Worm (Caenorhabditis elegans): ENCODE data around the gene lnp-1.

lnp-1 gene

ce11 chrX:4606389-4606880, 17.9 kb downstream of the lnp-1 start (continued):
- TF ChIP-seq lin-1 (GFP tag; IDR thresholded peaks at IDR 0.05), result peak; percentile 70; the same call in 1 of the 2 replicates
- TF ChIP-seq snpc-1.2 (GFP tag; IDR thresholded peaks at IDR 0.05), result peak; percentile 62; the same call in 1 of the 2 replicates
- TF ChIP-seq hif-1 (tag; optimal IDR thresholded peaks at IDR 0.05), result peak in 1 of 2 experiments; percentile 80
- TF ChIP-seq saeg-2 (GFP tag; IDR thresholded peaks at IDR 0.05), result peak; percentile 92
- TF ChIP-seq vab-7 (GFP tag; IDR thresholded peaks at IDR 0.05), result peak; percentile 66
- peak; percentile 84 for TF ChIP-seq arid-1 (GFP tag; conservative IDR thresholded peaks at IDR 0.05)
- peak; percentile 81 for TF ChIP-seq Y5F2A.4 (GFP tag; optimal IDR thresholded peaks at IDR 0.05)
- TF ChIP-seq mxl-3 (GFP tag; optimal IDR thresholded peaks at IDR 0.05), result peak; percentile 93
- peak; percentile 57 for TF ChIP-seq nhr-28 (tag; optimal IDR thresholded peaks at IDR 0.05)
- TF ChIP-seq ctbp-1 (GFP tag; IDR thresholded peaks at IDR 0.05), result peak; percentile 96
- TF ChIP-seq php-3 (GFP tag; IDR thresholded peaks at IDR 0.05), result peak; percentile 76; the same call in 1 of the 2 replicates
- peak in 1 of 2 experiments; percentile 92 for TF ChIP-seq daf-16 (GFP tag; optimal IDR thresholded peaks at IDR 0.05)
- peak; percentile 22 for TF ChIP-seq daf-16 (tag; optimal IDR thresholded peaks at IDR 0.05)
- TF ChIP-seq nhr-48 (tag; optimal IDR thresholded peaks at IDR 0.05), result peak; percentile 56
- TF ChIP-seq lin-29 (GFP tag; IDR thresholded peaks at IDR 0.05), result peak; percentile 84
- peak; percentile 85 for TF ChIP-seq sdz-12 (GFP tag; optimal IDR thresholded peaks at IDR 0.05)
- TF ChIP-seq dmd-6 (GFP tag; IDR thresholded peaks at IDR 0.05), result peak; percentile 88
- peak; percentile 51 for TF ChIP-seq nhr-41 (GFP tag; IDR thresholded peaks at IDR 0.05)
- peak in 1 of 2 experiments; percentile 35 for TF ChIP-seq lsy-2 (tag; optimal IDR thresholded peaks at IDR 0.05)
- TF ChIP-seq hlh-11 (tag; optimal IDR thresholded peaks at IDR 0.05), result peak; percentile 98
- TF ChIP-seq D1046.2 (GFP tag; IDR thresholded peaks at IDR 0.05), result peak; percentile 53; the same call in 1 of the 2 replicates
- TF ChIP-seq madf-5 (GFP tag; IDR thresholded peaks at IDR 0.05), result 0 out of 4 replicates have a peak, but pooled peaks of 1 of the 2 experiments have one; percentile 57
- peak; percentile 76 for TF ChIP-seq rbr-2 (tag; optimal IDR thresholded peaks at IDR 0.05)
- TF ChIP-seq T26A8.4 (GFP tag; IDR thresholded peaks at IDR 0.05), result peak; percentile 93
- peak; percentile 26 for TF ChIP-seq duxl-1 (tag; optimal IDR thresholded peaks at IDR 0.05; ENCODE audit: poor library complexity)
- peak; percentile 56 for TF ChIP-seq nhr-6 (tag; optimal IDR thresholded peaks at IDR 0.05)
- peak; percentile 77 for TF ChIP-seq F10B5.3 (tag; optimal IDR thresholded peaks at IDR 0.05)
- peak; percentile 97 for TF ChIP-seq aha-1 (tag)
- peak; percentile 89 for TF ChIP-seq tra-1 (GFP tag; IDR thresholded peaks at IDR 0.05)
- TF ChIP-seq dve-1 (tag; optimal IDR thresholded peaks at IDR 0.05; ENCODE audit: insufficient read depth), result peak; percentile 89
- TF ChIP-seq mdl-1 (tag; optimal IDR thresholded peaks at IDR 0.05), result peak in 1 of 2 experiments; percentile 11
- 0 out of 2 replicates have a peak, but pooled peaks have one; percentile 16 for TF ChIP-seq lim-7 (GFP tag; IDR thresholded peaks at IDR 0.05)
- peak; percentile 93 for TF ChIP-seq gei-8 (GFP tag; optimal IDR thresholded peaks at IDR 0.05)
- peak; percentile 88 for TF ChIP-seq spr-3 (GFP tag; optimal IDR thresholded peaks at IDR 0.05)
- peak; percentile 76; the same call in 1 of the 2 replicates for TF ChIP-seq zfp-3 (GFP tag; conservative IDR thresholded peaks at IDR 0.05)
- peak; percentile 97 for TF ChIP-seq nhr-25 (tag; optimal IDR thresholded peaks at IDR 0.05; ENCODE audit: borderline replicate concordance, insufficient read depth)
- 0 out of 2 replicates have a peak, but pooled peaks have one; percentile 14 for TF ChIP-seq Y48G9A.11 (GFP tag; IDR thresholded peaks at IDR 0.05)
- TF ChIP-seq lin-13 (GFP tag; optimal IDR thresholded peaks at IDR 0.05), result peak; percentile 22
- peak; percentile 92 for TF ChIP-seq egl-43 (GFP tag; IDR thresholded peaks at IDR 0.05)
- TF ChIP-seq madf-9 (GFP tag; conservative IDR thresholded peaks at IDR 0.05), result peak; percentile 86
- TF ChIP-seq F37D6.2 (tag; optimal IDR thresholded peaks at IDR 0.05), result peak; percentile 63
- TF ChIP-seq ceh-20 (GFP tag; IDR thresholded peaks at IDR 0.05), result peak; percentile 95
- TF ChIP-seq hmg-1.1 (GFP tag; IDR thresholded peaks at IDR 0.05), result peak; percentile 95

Data from whole organism, L4 larva.